Fruit fly (Drosophila melanogaster): ENCODE data around the gene Eig71Ef.

The Eig71Ef gene

dm6 chr3L:15619626-15620247 is 37.5 kb downstream of the Eig71Ef start, which contains the start of gene Phs (continued):
- TF ChIP-seq bbx (GFP tag; IDR thresholded peaks at IDR 0.05; ENCODE audit: partially characterized antibody) (peak; percentile 69), Oaz (GFP tag; IDR thresholded peaks at IDR 0.05) (no peak), oc (tag; optimal IDR thresholded peaks at IDR 0.05) (peak; percentile 23), CG18619 (GFP tag; optimal IDR thresholded peaks at IDR 0.05) (peak; percentile 76), ind (GFP tag; optimal IDR thresholded peaks at IDR 0.05) (peak; percentile 88), ems (GFP tag; optimal IDR thresholded peaks at IDR 0.05) (peak; percentile 80), CG13624 (GFP tag; optimal IDR thresholded peaks at IDR 0.05) (peak; percentile 94), ERR (GFP tag; optimal IDR thresholded peaks at IDR 0.05) (peak; percentile 92), Fer2 (tag; optimal IDR thresholded peaks at IDR 0.05) (peak; percentile 42), Rx (GFP tag; IDR thresholded peaks at IDR 0.05) (peak; percentile 84), ab (GFP tag; optimal IDR thresholded peaks at IDR 0.05) (peak; percentile 46), da (GFP tag; optimal IDR thresholded peaks at IDR 0.05) (peak; percentile 66), CG9609 (GFP tag; optimal IDR thresholded peaks at IDR 0.05) (peak; percentile 91), ato (GFP tag; IDR thresholded peaks at IDR 0.05; ENCODE audit: partially characterized antibody) (peak; percentile 44; the same call in 1 of the 2 replicates), Atf-2 (GFP tag; optimal IDR thresholded peaks at IDR 0.05) (peak; percentile 73), CG10209 (GFP tag; optimal IDR thresholded peaks at IDR 0.05) (peak; percentile 80), CG6175 (GFP tag; IDR thresholded peaks at IDR 0.05) (peak; percentile 82), CG3847 (GFP tag; IDR thresholded peaks at IDR 0.05) (peak; percentile 94), CG4328 (GFP tag; optimal IDR thresholded peaks at IDR 0.05) (peak; percentile 51), unc-4 (GFP tag; IDR thresholded peaks at IDR 0.05; ENCODE audit: partially characterized antibody) (0 out of 2 replicates have a peak, but pooled peaks have one; percentile 28), CG10274 (GFP tag; optimal IDR thresholded peaks at IDR 0.05) (peak; percentile 43), CG7271 (tag; optimal IDR thresholded peaks at IDR 0.05) (peak; percentile 49), CG9932 (GFP tag; IDR thresholded peaks at IDR 0.05) (peak; percentile 96), ham (GFP tag; IDR thresholded peaks at IDR 0.05) (no peak), jing (GFP tag; optimal IDR thresholded peaks at IDR 0.05) (peak; percentile 48), cas (GFP tag; IDR thresholded peaks at IDR 0.05) (peak; percentile 64; the same call in 1 of the 2 replicates), cwo (GFP tag; optimal IDR thresholded peaks at IDR 0.05) (peak; percentile 47), CG8359 (GFP tag; optimal IDR thresholded peaks at IDR 0.05; ENCODE audit: borderline replicate concordance) (peak; percentile 11), CG12769 (tag; optimal IDR thresholded peaks at IDR 0.05) (peak; percentile 82), Hr3 (GFP tag; optimal IDR thresholded peaks at IDR 0.05) (peak; percentile 55), Hr39 (optimal IDR thresholded peaks at IDR 0.05) (peak; percentile 72), CG3163 (GFP tag; optimal IDR thresholded peaks at IDR 0.05) (peak; percentile 74), luna (GFP tag; optimal IDR thresholded peaks at IDR 0.05) (peak; percentile 75), CG10654 (GFP tag; optimal IDR thresholded peaks at IDR 0.05) (peak; percentile 82), tll (GFP tag; optimal IDR thresholded peaks at IDR 0.05) (no peak), pb (GFP tag; optimal IDR thresholded peaks at IDR 0.05) (peak; percentile 80), Dad (GFP tag; optimal IDR thresholded peaks at IDR 0.05) (peak; percentile 90), HLH4C (GFP tag; IDR thresholded peaks at IDR 0.05; ENCODE audit: partially characterized antibody) (0 out of 3 replicates have a peak, but pooled peaks have one; percentile 49), CG11093 (GFP tag; IDR thresholded peaks at IDR 0.05) (no peak), hth (optimal IDR thresholded peaks at IDR 0.05) (no peak), Dbx (GFP tag; IDR thresholded peaks at IDR 0.05) (peak; percentile 93), ash1 (GFP tag; optimal IDR thresholded peaks at IDR 0.05) (peak; percentile 82), CG18011 (GFP tag; optimal IDR thresholded peaks at IDR 0.05) (peak; percentile 56), CG10959 (GFP tag; IDR thresholded peaks at IDR 0.05) (peak; percentile 55; the same call in 1 of the 2 replicates), CG11695 (GFP tag; IDR thresholded peaks at IDR 0.05) (peak; percentile 43; the same call in 1 of the 3 replicates), CG1647 (GFP tag; optimal IDR thresholded peaks at IDR 0.05) (peak; percentile 84), CG13424 (tag; optimal IDR thresholded peaks at IDR 0.05) (peak; percentile 24), CG9817 (tag; optimal IDR thresholded peaks at IDR 0.05) (peak; percentile 75), sd (tag; optimal IDR thresholded peaks at IDR 0.05) (peak; percentile 42)

All from whole organism, embryonic.